Fruit fly (Drosophila melanogaster): ENCODE results near the gene CG9192.

Gene CG9192

dm6 chr3L:1188936-1189659, 49.0 kb downstream of the CG9192 start, which contains the start of gene CG13912 (continued):
- TF ChIP-seq CG8290 (GFP tag; optimal IDR thresholded peaks at IDR 0.05) (no peak), CG8290 (tag; optimal IDR thresholded peaks at IDR 0.05) (peak in 1 of 2 experiments; percentile 85), kay (GFP tag; optimal IDR thresholded peaks at IDR 0.05) (peak; percentile 44), Adf1 (GFP tag; IDR thresholded peaks at IDR 0.05) (peak; percentile 25; the same call in 1 of the 2 replicates), CG12391 (tag; optimal IDR thresholded peaks at IDR 0.05) (no peak), bowl (GFP tag; IDR thresholded peaks at IDR 0.05) (0 out of 2 replicates have a peak, but pooled peaks have one; percentile 12), exex (tag; optimal IDR thresholded peaks at IDR 0.05) (peak; percentile 96), CG16813 (GFP tag; IDR thresholded peaks at IDR 0.05; ENCODE audit: partially characterized antibody) (peak; percentile 6; the same call in 1 of the 3 replicates), Hr51 (GFP tag; optimal IDR thresholded peaks at IDR 0.05) (no peak), CG12769 (tag; optimal IDR thresholded peaks at IDR 0.05) (peak; percentile 9), CG14014 (GFP tag; IDR thresholded peaks at IDR 0.05) (0 out of 2 replicates have a peak, but pooled peaks have one; percentile 8), CG6791 (GFP tag; IDR thresholded peaks at IDR 0.05; ENCODE audit: partially characterized antibody) (peak; percentile 45; the same call in 1 of the 3 replicates), nom (GFP tag; optimal IDR thresholded peaks at IDR 0.05) (peak; percentile 81), sd (tag; optimal IDR thresholded peaks at IDR 0.05) (peak; percentile 96), pita (GFP tag; optimal IDR thresholded peaks at IDR 0.05) (peak; percentile 76), amos (GFP tag; IDR thresholded peaks at IDR 0.05; ENCODE audit: partially characterized antibody) (peak; percentile 48; the same call in 1 of the 2 replicates)

All from whole organism, embryonic.